Fruit fly (Drosophila melanogaster) whole organism, larva: ENCODE results near the gene bnk.

Experiments used
- noc ChIP-seq: fragments of 200-800 bp; sonication (Bioruptor generic); optimal IDR thresholded peaks from 3 replicates; lab custom pipeline; 2019; ENCODE audit warnings: missing biosample characterization, mild to moderate bottlenecking, missing genetic modification characterization, moderate library complexity

bnk gene

DNA sequence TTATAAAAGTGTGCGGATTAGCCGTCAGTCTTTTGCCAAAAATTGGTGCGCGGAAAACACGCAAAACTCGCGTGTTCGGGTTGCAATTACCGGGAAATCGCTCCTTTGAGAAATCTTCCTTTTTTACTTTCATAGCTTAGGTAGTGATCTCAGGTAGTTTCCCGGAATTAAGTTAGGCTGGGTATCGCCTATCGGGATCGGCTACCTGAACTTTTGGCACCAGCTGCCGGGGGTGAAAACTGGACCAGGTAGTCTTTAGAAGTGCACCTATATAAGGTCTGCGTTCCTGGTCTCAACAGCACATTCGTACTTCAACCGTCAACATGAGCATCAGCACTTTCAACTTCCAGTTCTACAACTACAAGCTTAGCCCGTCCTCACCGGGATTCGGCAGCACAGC lies at the start of gene bnk:
Gene bnk (plus strand): TSS at position 301 of the 400 bp plus-strand sequence.
- no peak for TF ChIP-seq noc

DNA sequence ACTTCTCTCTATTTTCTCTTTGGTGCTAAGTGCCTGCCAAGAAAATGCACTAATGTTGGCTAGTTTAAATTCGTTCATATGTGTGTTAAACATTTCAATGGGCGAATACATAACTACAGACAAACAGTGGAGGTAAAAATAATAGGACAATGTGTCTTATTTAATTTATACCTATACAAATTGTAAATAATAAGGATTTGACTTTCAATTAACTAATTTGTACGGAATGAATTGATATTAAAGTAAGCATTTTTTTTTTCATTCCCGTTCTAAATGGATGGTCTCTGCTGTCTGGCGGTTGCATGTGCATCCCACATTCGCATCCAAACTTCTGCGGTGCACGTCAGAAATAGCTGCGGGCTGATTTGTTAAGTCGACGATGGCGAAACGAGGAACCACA lies 46.2 kb upstream of the bnk start:
- TF ChIP-seq noc = no peak

dm6 chr3R:31168429-31168828 lies 24.7 kb upstream of the bnk start:
- no peak for TF ChIP-seq noc

DNA sequence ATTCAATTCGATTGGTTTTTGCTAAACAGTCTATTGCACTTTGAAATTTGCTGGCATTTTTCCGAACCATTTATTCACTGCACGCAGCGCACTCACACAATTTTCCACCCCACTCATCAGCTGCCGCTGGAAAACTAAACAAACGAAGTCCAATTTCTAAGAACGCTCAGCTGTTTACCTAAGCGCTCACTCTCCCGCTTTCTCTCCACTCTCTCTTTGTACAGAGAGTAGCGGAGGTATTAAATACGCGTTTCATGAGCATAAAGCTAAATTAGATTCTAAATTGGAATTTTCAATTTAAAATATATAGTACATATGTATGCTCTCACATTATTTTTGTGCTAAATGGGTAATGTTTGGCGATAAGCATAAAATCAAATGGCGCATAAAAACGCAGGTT lies 24.2 kb upstream of the bnk start, which contains the start of gene stops:
Gene stops (minus strand): TSS at position 139 of the 400 bp plus-strand sequence.
- TF ChIP-seq noc = no peak

DNA sequence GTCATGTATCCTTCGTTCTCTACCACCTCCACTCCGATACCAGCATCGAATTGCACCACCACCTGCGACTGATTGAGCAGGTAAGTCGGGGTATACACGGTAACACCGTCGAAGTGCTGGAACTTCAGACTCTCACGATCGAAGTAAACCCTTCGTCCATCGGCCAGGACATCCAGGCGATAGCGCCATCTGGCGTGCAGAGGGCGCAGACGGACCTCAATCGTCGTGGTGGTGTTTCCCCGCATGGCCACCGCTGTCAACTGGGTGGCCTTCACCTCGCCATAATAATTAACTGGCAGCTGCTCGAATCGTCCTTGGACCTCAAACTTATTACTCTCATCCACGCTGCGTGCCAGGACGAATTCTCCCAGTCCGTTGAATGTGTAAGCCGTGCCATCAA lies 11.3 kb upstream of the bnk start:
- TF ChIP-seq noc = no peak

DNA sequence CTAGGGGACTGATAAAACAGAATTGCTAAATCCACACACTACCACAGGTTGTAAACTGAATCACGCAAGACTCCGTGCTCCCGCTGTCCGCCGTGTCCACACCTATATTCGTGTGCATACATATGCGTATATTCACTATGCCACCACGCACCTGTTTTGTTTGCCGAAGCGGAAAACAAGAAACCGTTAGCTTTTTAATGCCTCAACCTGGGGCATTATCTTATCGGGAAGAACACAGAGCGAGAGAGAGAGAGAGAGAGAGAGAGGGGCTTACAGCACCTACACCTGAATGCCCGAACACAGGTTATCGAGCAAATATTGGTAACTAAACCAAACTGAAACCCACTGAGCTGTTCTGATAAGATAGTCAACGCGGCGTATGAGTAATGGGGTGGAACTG lies 1.5 kb downstream of the bnk start:
- TF ChIP-seq noc = no peak

DNA sequence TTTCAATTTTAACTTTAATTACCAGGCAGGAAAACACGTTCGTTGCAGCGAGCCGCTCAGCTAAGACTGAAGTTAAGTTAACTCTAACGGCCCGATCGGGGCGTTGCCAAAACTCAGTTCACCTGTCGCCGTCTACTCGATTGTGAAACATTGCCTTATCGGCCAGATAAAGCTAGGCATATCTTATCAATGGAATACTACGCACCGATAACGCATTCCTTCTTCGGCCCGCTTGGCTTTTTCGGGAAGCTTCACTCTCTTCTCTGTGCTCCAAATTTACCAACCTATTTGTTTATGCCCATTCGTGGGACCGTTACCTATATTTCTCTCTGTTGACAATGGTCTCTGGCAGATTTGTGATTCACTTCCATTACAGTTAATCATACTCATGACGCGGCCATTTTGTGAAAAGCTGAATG lies 2.5 kb downstream of the bnk start, which contains the start of gene mesh:
Gene mesh (minus strand): TSS at position 68 of the 419 bp plus-strand sequence.
- TF ChIP-seq noc = peak; percentile 15

DNA sequence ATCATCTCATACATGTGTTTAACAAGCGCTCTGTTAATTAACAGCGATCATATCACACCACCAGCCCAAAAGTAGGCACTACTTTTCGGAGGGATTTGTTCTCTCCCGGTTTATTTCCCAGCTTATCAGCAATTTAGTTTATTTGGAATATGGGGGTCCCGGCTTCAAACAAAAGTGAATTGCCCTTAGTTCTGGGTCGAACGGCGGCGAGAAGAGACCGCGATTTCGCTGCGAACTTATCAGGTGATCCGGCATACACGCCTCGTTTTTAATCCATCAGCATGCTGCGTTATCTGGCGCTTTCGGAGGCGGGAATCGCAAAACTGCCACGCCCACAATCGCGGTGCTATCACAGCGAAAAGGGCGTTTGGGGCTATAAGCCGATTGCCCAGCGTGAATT lies 3.6 kb downstream of the bnk start, which contains the start of gene CG1544:
Gene CG1544 (plus strand): TSS at position 186 of the 400 bp plus-strand sequence.
- peak; percentile 79 for TF ChIP-seq noc

DNA sequence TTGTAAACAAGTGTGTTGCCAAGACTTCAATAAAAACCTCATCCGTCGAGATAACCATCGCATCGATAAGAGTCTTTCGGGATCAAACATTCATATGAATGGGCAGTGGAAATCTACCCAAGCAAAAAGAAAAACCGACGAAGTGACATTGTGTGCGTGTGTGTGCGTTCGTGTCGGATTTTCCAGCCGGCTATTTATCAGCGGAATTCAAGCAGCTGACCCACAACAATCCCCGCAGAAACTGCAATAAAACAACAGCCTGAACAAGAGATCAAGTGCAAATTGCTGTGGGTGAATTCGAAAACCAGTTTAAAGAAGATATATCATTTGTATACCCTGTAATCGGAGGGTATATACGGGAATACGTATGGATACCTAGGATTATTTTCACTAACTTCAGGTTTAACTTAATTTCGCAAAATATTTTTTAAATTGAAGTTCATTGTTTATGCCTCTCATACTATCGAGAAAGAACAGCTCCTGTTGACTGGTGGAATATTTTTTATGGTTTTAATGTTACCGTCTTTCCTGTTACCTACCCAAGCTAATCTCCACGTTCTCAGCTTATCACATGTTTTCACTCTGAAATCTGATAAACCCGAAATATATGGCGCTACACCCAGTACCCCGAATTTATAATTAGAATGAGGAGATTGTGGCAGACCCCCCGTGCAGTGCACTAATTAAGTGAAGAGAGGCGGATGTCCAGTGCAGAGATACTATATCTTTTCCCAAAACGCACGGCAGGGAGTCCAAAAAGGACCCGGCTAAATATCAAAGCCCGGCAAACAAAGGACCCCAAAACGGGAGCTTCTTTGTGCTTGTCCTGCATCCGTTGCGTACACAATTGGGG lies 4.2 kb downstream of the bnk start:
- peak; percentile 8 for TF ChIP-seq noc

dm6 chr3R:31210630-31211029 lies 17.5 kb downstream of the bnk start, which contains the start of gene chp:
chp (minus strand) TSS chr3R:31210730.
- TF ChIP-seq noc = no peak

DNA sequence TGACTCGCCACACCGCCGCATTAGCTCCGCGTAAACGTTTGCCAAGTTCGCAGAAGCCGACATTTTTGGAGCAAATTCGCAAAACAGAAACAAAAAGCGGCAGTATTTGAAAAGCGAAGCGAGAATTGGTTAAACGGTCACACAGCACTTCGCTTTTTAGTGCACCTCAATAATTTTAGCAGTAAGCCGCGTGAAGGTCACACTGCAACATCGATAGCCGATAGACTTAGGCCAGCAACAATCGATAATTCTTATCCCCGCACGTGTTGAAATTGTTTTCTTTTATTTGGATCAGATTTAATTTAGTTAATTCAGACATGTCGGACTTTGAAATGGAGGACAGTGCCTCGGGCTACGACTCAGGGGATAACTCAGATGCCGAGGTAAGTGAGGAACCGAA lies 20.1 kb downstream of the bnk start, which contains the start of the genes Zwilch and CG1542:
Gene Zwilch (minus strand): TSS at position 150 of the 400 bp plus-strand sequence.
Gene CG1542 (plus strand): TSS at position 232 of the 400 bp plus-strand sequence.
- no peak for TF ChIP-seq noc

DNA sequence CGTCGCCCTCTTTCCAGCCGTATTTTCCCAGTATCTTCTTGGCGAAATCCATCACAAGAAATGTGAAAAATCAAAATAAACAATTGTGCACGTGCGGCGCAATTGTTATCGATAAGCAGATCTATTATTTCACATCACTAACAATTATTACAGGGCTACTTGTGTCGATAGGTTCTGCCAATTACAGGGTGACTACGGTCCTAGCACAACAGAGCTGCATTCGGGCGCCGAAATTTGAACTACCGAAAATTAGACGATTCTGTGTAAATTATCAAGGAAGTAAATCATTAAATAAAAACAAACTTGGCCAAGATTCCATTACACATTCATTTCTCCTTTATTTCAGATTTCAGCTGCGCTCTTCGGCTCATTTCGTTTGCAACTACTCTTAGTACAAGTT lies 22.7 kb downstream of the bnk start, which contains the start of gene CG15561:
Gene CG15561 (minus strand): TSS at position 113 of the 400 bp plus-strand sequence.
- no peak for TF ChIP-seq noc

DNA sequence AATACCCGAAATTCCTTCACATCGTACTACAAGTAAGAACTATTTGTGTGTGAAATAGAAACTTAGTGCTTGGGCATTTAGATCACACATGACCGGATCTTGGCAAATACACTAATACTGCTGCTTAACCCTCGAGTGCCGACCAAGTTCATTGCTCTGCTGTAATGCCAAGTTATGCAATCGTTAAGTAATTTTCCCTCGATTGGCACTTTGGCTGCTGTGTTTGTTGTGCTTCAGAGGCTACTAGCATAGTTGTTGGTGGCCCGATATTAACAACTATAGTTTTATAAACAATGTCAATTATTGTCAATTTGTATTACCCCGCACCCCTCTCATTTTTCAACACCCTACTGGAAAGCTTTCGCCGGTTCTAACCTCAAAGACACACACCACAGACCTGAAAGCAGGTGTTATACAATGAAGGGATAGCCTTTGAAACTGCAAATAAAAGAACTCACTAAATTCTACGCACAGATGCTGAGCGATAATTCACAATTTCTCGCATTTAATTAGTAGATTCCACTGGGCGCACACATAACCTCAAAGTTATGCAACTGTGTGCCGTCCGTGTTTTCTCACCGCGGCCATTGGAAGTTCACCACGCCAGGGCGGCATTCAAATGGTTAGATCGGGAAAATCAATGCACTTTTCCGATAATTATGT lies 25.2 kb downstream of the bnk start:
- TF ChIP-seq noc = peak; percentile 10

DNA sequence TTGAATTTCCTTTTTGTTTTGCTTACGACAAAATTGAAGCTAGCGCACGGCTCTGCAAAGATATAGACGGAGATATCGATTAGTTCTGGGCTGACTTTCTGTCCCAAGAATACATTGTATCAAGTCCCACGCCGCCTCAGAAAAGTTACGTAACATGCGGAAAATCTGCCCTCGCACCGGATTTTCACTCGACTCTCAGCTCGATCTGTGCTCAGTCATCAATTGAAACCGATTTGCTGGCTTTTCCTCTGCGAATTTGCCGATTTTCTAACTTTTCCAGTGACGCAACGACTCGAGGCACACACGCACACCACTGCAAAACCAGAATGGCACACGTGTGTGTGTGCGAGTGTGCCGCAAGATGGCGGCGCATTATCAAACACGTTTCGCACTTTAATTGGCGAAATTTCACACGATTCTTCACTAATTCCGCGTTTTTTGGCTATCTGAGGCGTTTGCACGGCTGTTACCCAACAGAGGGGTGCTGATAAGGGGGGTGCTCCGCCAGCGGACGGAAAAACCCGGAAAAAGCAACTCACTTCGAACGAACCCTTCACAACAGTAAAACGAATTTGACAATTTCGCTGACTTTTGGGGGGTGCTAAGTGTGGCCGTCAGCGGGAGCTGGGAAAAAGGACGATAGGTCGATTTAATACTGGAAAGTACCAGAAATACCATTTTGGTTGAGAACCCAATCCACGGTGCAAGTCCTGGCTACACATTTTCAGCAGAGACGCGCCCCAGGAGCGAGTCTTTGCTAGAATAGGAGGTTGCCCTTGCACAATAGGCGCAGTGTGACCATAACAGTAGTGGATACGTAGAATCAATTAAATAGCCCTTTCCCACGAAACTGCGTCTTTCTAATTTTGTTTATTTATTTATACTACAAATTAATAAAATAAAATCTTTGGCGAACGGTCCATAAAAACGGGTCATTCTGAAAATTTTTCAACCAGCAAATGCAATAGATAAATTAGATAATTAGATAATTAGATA lies 26.1 kb downstream of the bnk start, which contains the start of gene ATPsynC:
Gene ATPsynC (minus strand): TSS at position 634 of the 996 bp plus-strand sequence.
- TF ChIP-seq noc = peak; percentile 48

dm6 chr3R:31220456-31221336 lies 27.5 kb downstream of the bnk start, which contains the start of gene CG12054:
CG12054 (plus strand) TSS chr3R:31220702.
- TF ChIP-seq noc = no peak
